Fruit fly (Drosophila melanogaster) whole organism, embryonic: ENCODE measurements around the gene Btnd.
A peak's percentile ranks its signal among the peaks of the same experiment; 100 is the strongest.

Experiments used
- Atf6 ChIP-seq: fragments of 200-800 bp; sonication (Bioruptor generic); IDR thresholded peaks from 2 replicates; pipeline ENCODE4 v1.3.6; 2022; ENCODE audit warnings: missing biosample characterization, missing genetic modification characterization
- CG11456 ChIP-seq: fragments of 200-800 bp; sonication (Bioruptor generic); IDR thresholded peaks from 3 replicates; pipeline ENCODE4 v1.3.6; 2022; ENCODE audit warnings: missing biosample characterization, missing genetic modification characterization
- CG11696 ChIP-seq: fragments of 200-800 bp; sonication (Bioruptor generic); IDR thresholded peaks from 2 replicates; pipeline ENCODE4 v1.3.6; 2022; ENCODE audit warnings: missing biosample characterization, missing genetic modification characterization
- CG11723 ChIP-seq: fragments of 200-800 bp; sonication (Bioruptor generic); optimal IDR thresholded peaks from 2 replicates; lab custom pipeline; 2017; ENCODE audit warnings: missing biosample characterization, mild to moderate bottlenecking, missing genetic modification characterization
- CG12391 ChIP-seq: fragments of 200-800 bp; sonication (Bioruptor generic); optimal IDR thresholded peaks from 3 replicates; lab custom pipeline; 2018; ENCODE audit warnings: missing biosample characterization, mild to moderate bottlenecking, missing genetic modification characterization, moderate library complexity
- CG13624 ChIP-seq: fragments of 200-800 bp; sonication (Bioruptor generic); optimal IDR thresholded peaks from 2 replicates; lab custom pipeline; 2016; ENCODE audit warnings: missing biosample characterization, missing genetic modification characterization
- CG14441 ChIP-seq: fragments of 200-800 bp; sonication (Bioruptor generic); IDR thresholded peaks from 2 replicates; pipeline ENCODE4 v1.3.6; 2022; ENCODE audit warnings: missing biosample characterization, missing genetic modification characterization
- CG1602 ChIP-seq: fragments of 200-800 bp; sonication (Bioruptor generic); optimal IDR thresholded peaks from 3 replicates; lab custom pipeline; 2016; ENCODE audit warnings: missing biosample characterization, missing genetic modification characterization
- CG16779 ChIP-seq: fragments of 200-800 bp; sonication (Bioruptor generic); IDR thresholded peaks from 2 replicates; pipeline ENCODE4 v1.3.6; 2022; ENCODE audit warnings: missing biosample characterization, missing genetic modification characterization
- CG16813 ChIP-seq: fragments of 200-800 bp; sonication (Bioruptor generic); IDR thresholded peaks from 3 replicates; pipeline ENCODE4 v1.3.6; 2022; ENCODE audit warnings: missing biosample characterization, missing genetic modification characterization; ENCODE audit not compliant: partially characterized antibody
- CG17359 ChIP-seq: fragments of 200-800 bp; sonication (Bioruptor generic); optimal IDR thresholded peaks from 3 replicates; lab custom pipeline; 2018; ENCODE audit warnings: missing biosample characterization, mild to moderate bottlenecking, missing genetic modification characterization, moderate library complexity
- CG17385 ChIP-seq: fragments of 200-800 bp; sonication (Bioruptor generic); optimal IDR thresholded peaks from 3 replicates; lab custom pipeline; 2018; ENCODE audit warnings: missing biosample characterization, mild to moderate bottlenecking, missing genetic modification characterization
- CG31441 ChIP-seq: fragments of 200-800 bp; sonication (Bioruptor generic); IDR thresholded peaks from 2 replicates; pipeline ENCODE4 v1.3.6; 2022; ENCODE audit warnings: missing biosample characterization, missing genetic modification characterization
- CG3281 ChIP-seq: fragments of 200-800 bp; sonication (Bioruptor generic); optimal IDR thresholded peaks from 3 replicates; lab custom pipeline; 2017; ENCODE audit warnings: missing biosample characterization, mild to moderate bottlenecking, missing genetic modification characterization
- CG6175 ChIP-seq: fragments of 200-800 bp; sonication (Bioruptor generic); IDR thresholded peaks from 3 replicates; pipeline ENCODE4 v1.3.6; 2022; ENCODE audit warnings: missing biosample characterization, missing genetic modification characterization
- CG6683 ChIP-seq: fragments of 200-800 bp; sonication (Bioruptor generic); optimal IDR thresholded peaks from 2 replicates; lab custom pipeline; 2017; ENCODE audit warnings: missing biosample characterization, mild to moderate bottlenecking, missing genetic modification characterization, missing genetic modification reagents
- CG6765 ChIP-seq: fragments of 200-800 bp; sonication (Bioruptor generic); optimal IDR thresholded peaks from 3 replicates; lab custom pipeline; 2017; ENCODE audit warnings: missing biosample characterization, mild to moderate bottlenecking, missing genetic modification characterization
- CG6813 ChIP-seq: fragments of 200-800 bp; sonication (Bioruptor generic); optimal IDR thresholded peaks from 2 replicates; lab custom pipeline; 2017; ENCODE audit warnings: missing biosample characterization, missing genetic modification characterization, mild to moderate bottlenecking, moderate library complexity, missing genetic modification reagents
- CG8089 ChIP-seq: fragments of 200-800 bp; sonication (Bioruptor generic); optimal IDR thresholded peaks from 3 replicates; lab custom pipeline; 2016; ENCODE audit warnings: missing biosample characterization, missing genetic modification characterization
- CG8944 ChIP-seq: fragments of 200-800 bp; sonication (Bioruptor generic); optimal IDR thresholded peaks from 3 replicates; lab custom pipeline; 2016; ENCODE audit warnings: missing biosample characterization, missing genetic modification characterization
- CG9609 ChIP-seq: fragments of 200-800 bp; sonication (Bioruptor generic); optimal IDR thresholded peaks from 3 replicates; lab custom pipeline; 2016; ENCODE audit warnings: missing biosample characterization, missing genetic modification characterization
- CG9876 ChIP-seq: fragments of 200-800 bp; sonication (Bioruptor generic); optimal IDR thresholded peaks from 2 replicates; lab custom pipeline; 2016; ENCODE audit warnings: missing biosample characterization, missing genetic modification characterization
- CoRest ChIP-seq: fragments of 200-800 bp; sonication (Bioruptor generic); optimal IDR thresholded peaks from 3 replicates; lab custom pipeline; 2018; ENCODE audit warnings: missing biosample characterization, mild to moderate bottlenecking, missing genetic modification characterization, moderate library complexity
- D ChIP-seq, 2 experiments: fragments of 200-800 bp in 1 of 2; fragments of >200 bp in 1 of 2; sonication (Bioruptor generic) in 1 of 2; optimal IDR thresholded peaks; 2 replicates in 1 of 2; 3 replicates in 1 of 2; lab custom pipeline; 2017; ENCODE audit warnings: mild to moderate bottlenecking in 1 of 2, missing biosample characterization in 1 of 2, missing genetic modification characterization in 1 of 2, missing genetic modification reagents in 1 of 2
- Dbx ChIP-seq: fragments of 200-800 bp; sonication (Bioruptor generic); IDR thresholded peaks from 3 replicates; pipeline ENCODE4 v1.3.6; 2022; ENCODE audit warnings: missing biosample characterization, missing genetic modification characterization
- Doc2 ChIP-seq: fragments of 200-800 bp; sonication (Bioruptor generic); IDR thresholded peaks from 2 replicates; pipeline ENCODE4 v1.3.6; 2022; ENCODE audit warnings: missing biosample characterization, missing genetic modification characterization
- Elba2 ChIP-seq: fragments of 200-800 bp; sonication (Bioruptor generic); optimal IDR thresholded peaks from 3 replicates; lab custom pipeline; 2016; ENCODE audit warnings: missing biosample characterization, missing genetic modification characterization
- Fer1 ChIP-seq: fragments of 200-800 bp; sonication (Bioruptor generic); optimal IDR thresholded peaks from 2 replicates; lab custom pipeline; 2017; ENCODE audit warnings: missing biosample characterization, mild to moderate bottlenecking, missing genetic modification characterization
- Gsc ChIP-seq: fragments of 200-800 bp; sonication (Bioruptor generic); IDR thresholded peaks from 2 replicates; pipeline ENCODE4 v1.3.6; 2022; ENCODE audit warnings: missing biosample characterization, missing genetic modification characterization
- Hr51 ChIP-seq, 2 experiments: fragments of 200-800 bp; sonication (Bioruptor generic); optimal IDR thresholded peaks; 2 replicates in 1 of 2; 3 replicates in 1 of 2; lab custom pipeline; 2016 to 2018; ENCODE audit warnings: missing biosample characterization in 2 of 2, missing genetic modification characterization in 2 of 2, mild to moderate bottlenecking in 1 of 2, moderate library complexity in 1 of 2
- Hsf ChIP-seq: fragments of 200-800 bp; sonication (Bioruptor generic); optimal IDR thresholded peaks from 3 replicates; lab custom pipeline; 2016; ENCODE audit warnings: missing biosample characterization, missing genetic modification characterization
- Ssrp ChIP-seq: fragments of 200-800 bp; sonication (Bioruptor generic); optimal IDR thresholded peaks from 2 replicates; lab custom pipeline; 2018; ENCODE audit warnings: missing biosample characterization, mild to moderate bottlenecking, missing genetic modification characterization, moderate library complexity
- Xrp1 ChIP-seq: fragments of 200-800 bp; sonication (Bioruptor generic); IDR thresholded peaks from 2 replicates; pipeline ENCODE4 v1.3.6; 2022; ENCODE audit warnings: missing biosample characterization, missing genetic modification characterization
- aop ChIP-seq: fragments of 200-800 bp; sonication (Bioruptor generic); IDR thresholded peaks from 2 replicates; pipeline ENCODE4 v1.3.6; 2022; ENCODE audit warnings: missing biosample characterization, missing genetic modification characterization
- croc ChIP-seq: fragments of 200-800 bp; sonication (Bioruptor generic); conservative IDR thresholded peaks from 3 replicates; pipeline ENCODE4 v1.3.6; 2022; ENCODE audit warnings: missing biosample characterization, missing genetic modification characterization
- en ChIP-seq: fragments of 200-800 bp; sonication (Bioruptor generic); optimal IDR thresholded peaks from 2 replicates; lab custom pipeline; 2016; ENCODE audit warnings: missing biosample characterization, missing genetic modification characterization
- exex ChIP-seq: fragments of 200-800 bp; sonication (Bioruptor generic); optimal IDR thresholded peaks from 4 replicates; lab custom pipeline; 2018; ENCODE audit warnings: missing biosample characterization, mild to moderate bottlenecking, missing genetic modification characterization, moderate library complexity
- fru ChIP-seq: fragments of >200 bp; optimal IDR thresholded peaks from 2 replicates; lab custom pipeline; 2017
- grau ChIP-seq: fragments of 200-800 bp; optimal IDR thresholded peaks from 3 replicates; lab custom pipeline; 2019; ENCODE audit warnings: missing biosample characterization, mild to moderate bottlenecking, missing genetic modification characterization, moderate library complexity
- ind ChIP-seq: fragments of 200-800 bp; sonication (Bioruptor generic); optimal IDR thresholded peaks from 3 replicates; lab custom pipeline; 2016; ENCODE audit warnings: missing biosample characterization, missing genetic modification characterization
- ken ChIP-seq: fragments of 200-800 bp; sonication (Bioruptor generic); IDR thresholded peaks from 3 replicates; pipeline ENCODE4 v1.3.6; 2022; ENCODE audit warnings: missing biosample characterization, missing genetic modification characterization
- lilli ChIP-seq: fragments of 200-800 bp; sonication (Bioruptor generic); optimal IDR thresholded peaks from 3 replicates; lab custom pipeline; 2016; ENCODE audit warnings: missing biosample characterization, missing genetic modification characterization
- mam ChIP-seq: fragments of 200-800 bp; sonication (Bioruptor generic); optimal IDR thresholded peaks from 3 replicates; lab custom pipeline; 2016; ENCODE audit warnings: missing biosample characterization, missing genetic modification characterization
- rib ChIP-seq: fragments of 200-800 bp; sonication (Bioruptor generic); IDR thresholded peaks from 2 replicates; pipeline ENCODE4 v1.3.6; 2022; ENCODE audit warnings: missing biosample characterization, missing genetic modification characterization
- scrt ChIP-seq: fragments of 200-800 bp; sonication (Bioruptor generic); optimal IDR thresholded peaks from 2 replicates; lab custom pipeline; 2018; ENCODE audit warnings: missing biosample characterization, mild to moderate bottlenecking, missing genetic modification characterization, moderate library complexity
- tio ChIP-seq: fragments of 200-800 bp; sonication (Bioruptor generic); optimal IDR thresholded peaks from 2 replicates; lab custom pipeline; 2017; ENCODE audit warnings: missing biosample characterization, missing genetic modification characterization, inconsistent platforms
- toy ChIP-seq: fragments of 200-800 bp; sonication (Bioruptor generic); IDR thresholded peaks from 2 replicates; pipeline ENCODE4 v1.3.6; 2022; ENCODE audit warnings: missing biosample characterization, missing genetic modification characterization
- twi ChIP-seq: fragments of 200-800 bp; optimal IDR thresholded peaks from 2 replicates; lab custom pipeline; 2019; ENCODE audit warnings: missing biosample characterization, mild to moderate bottlenecking, missing genetic modification characterization, moderate library complexity
- vvl ChIP-seq: fragments of 200-800 bp; sonication (Bioruptor generic); IDR thresholded peaks from 2 replicates; pipeline ENCODE4 v1.3.6; 2022; ENCODE audit warnings: missing biosample characterization, missing genetic modification characterization
- wdn ChIP-seq: fragments of 200-800 bp; sonication (Bioruptor generic); IDR thresholded peaks from 2 replicates; pipeline ENCODE4 v1.3.6; 2022; ENCODE audit warnings: missing biosample characterization, missing genetic modification characterization

The Btnd gene

dm6 chrX:6193183-6193810, 25.8 kb downstream of the Btnd start:
- TF ChIP-seq Dbx (GFP tag; lab: Robert Waterston, UW) (peak; percentile 90), CG6683 (GFP tag; lab: Kevin White, UChicago) (peak; percentile 78), exex (tag; lab: Kevin White, UChicago) (peak; percentile 39), croc (GFP tag; lab: Robert Waterston, UW) (peak; percentile 72; the same call in 2 of the 3 replicates), CG6765 (GFP tag; lab: Kevin White, UChicago) (peak; percentile 45), CG9876 (GFP tag; lab: Kevin White, UChicago) (no peak), CG11696 (GFP tag; lab: Robert Waterston, UW) (peak; percentile 77), CG16779 (GFP tag; lab: Robert Waterston, UW) (peak; percentile 42; the same call in 1 of the 2 replicates), CoRest (tag; lab: Kevin White, UChicago) (peak; percentile 82), twi (no peak), Ssrp (tag; lab: Kevin White, UChicago) (peak; percentile 85), Doc2 (GFP tag; lab: Robert Waterston, UW) (peak; percentile 51; the same call in 1 of the 2 replicates), Hr51 (GFP tag; optimal IDR thresholded peaks at IDR 0.05; lab: Kevin White, UChicago) (peak; percentile 36 to 89), CG12391 (tag; lab: Kevin White, UChicago) (peak; percentile 82), aop (no peak), Gsc (GFP tag; lab: Robert Waterston, UW) (peak; percentile 71), grau (peak; percentile 80), ind (GFP tag; lab: Kevin White, UChicago) (peak; percentile 67), CG11456 (peak; percentile 88), D (optimal IDR thresholded peaks at IDR 0.05; lab: Kevin White, UChicago) (no peak), D (GFP tag; optimal IDR thresholded peaks at IDR 0.05; lab: Kevin White, UChicago) (peak; percentile 40), CG11723 (peak; percentile 34), lilli (GFP tag; lab: Kevin White, UChicago) (peak; percentile 65), CG6175 (GFP tag; lab: Robert Waterston, UW) (peak; percentile 74), CG3281 (GFP tag; lab: Kevin White, UChicago) (peak; percentile 79), CG31441 (GFP tag; lab: Robert Waterston, UW) (peak; percentile 89), ken (peak; percentile 81), CG1602 (GFP tag; lab: Kevin White, UChicago) (peak; percentile 54), toy (peak; percentile 76), Elba2 (no peak), CG6813 (GFP tag; lab: Kevin White, UChicago) (peak; percentile 73), Atf6 (GFP tag; lab: Robert Waterston, UW) (peak; percentile 91), CG9609 (GFP tag; lab: Kevin White, UChicago) (no peak), CG14441 (GFP tag; lab: Robert Waterston, UW) (peak; percentile 88), CG17385 (GFP tag; lab: Kevin White, UChicago) (peak; percentile 75), en (GFP tag; lab: Kevin White, UChicago) (no peak), Xrp1 (GFP tag; lab: Robert Waterston, UW) (peak; percentile 90), CG16813 (GFP tag; lab: Robert Waterston, UW) (no peak), Hsf (GFP tag; lab: Kevin White, UChicago) (peak; percentile 48), CG17359 (peak; percentile 87), CG8944 (no peak), Fer1 (GFP tag; lab: Kevin White, UChicago) (peak; percentile 92), CG8089 (GFP tag; lab: Kevin White, UChicago) (no peak), fru (lab: Kevin White, UChicago) (no peak), rib (GFP tag; lab: Robert Waterston, UW) (peak; percentile 73; the same call in 1 of the 2 replicates), CG13624 (GFP tag; lab: Kevin White, UChicago) (peak; percentile 8), wdn (GFP tag; lab: Robert Waterston, UW) (peak; percentile 82), scrt (GFP tag; lab: Kevin White, UChicago) (peak; percentile 100), vvl (GFP tag; lab: Robert Waterston, UW) (peak; percentile 94), mam (GFP tag; lab: Kevin White, UChicago) (peak; percentile 9), tio (GFP tag; lab: Kevin White, UChicago) (peak; percentile 59)
